Fruit fly (Drosophila melanogaster) whole organism, prepupa: Measurements from ENCODE around the gene CG31126.
A peak's percentile ranks its signal among the peaks of the same experiment; 100 is the strongest.

ENCODE experiments used
- CG11762 ChIP-seq: fragments of 200-800 bp; sonication (Bioruptor generic); optimal IDR thresholded peaks from 3 replicates; lab custom pipeline; 2016; ENCODE audit warnings: missing biosample characterization, missing genetic modification characterization; ENCODE audit not compliant: insufficient read depth
- Eip78C ChIP-seq: fragments of 200-800 bp; sonication (Bioruptor generic); peaks from one replicate; lab custom pipeline; 2016; ENCODE audit warnings: missing biosample characterization, missing genetic modification characterization
- Ets21C ChIP-seq: fragments of 200-800 bp; sonication (Bioruptor generic); optimal IDR thresholded peaks from 3 replicates; lab custom pipeline; 2016; ENCODE audit warnings: missing biosample characterization, missing genetic modification characterization
- OdsH ChIP-seq: fragments of 200-800 bp; sonication (Bioruptor generic); optimal IDR thresholded peaks from 3 replicates; lab custom pipeline; 2016; ENCODE audit warnings: missing biosample characterization, missing genetic modification characterization
- cyc ChIP-seq: fragments of 200-800 bp; sonication (Bioruptor generic); optimal IDR thresholded peaks from 3 replicates; lab custom pipeline; 2016; ENCODE audit warnings: missing biosample characterization, missing genetic modification characterization

- TF ChIP-seq cyc (GFP tag; lab: Kevin White, UChicago) (peak; percentile 33), CG11762 (GFP tag; lab: Kevin White, UChicago) (no peak), Ets21C (GFP tag; lab: Kevin White, UChicago) (no peak), Eip78C (GFP tag; lab: Kevin White, UChicago) (no peak), OdsH (GFP tag; lab: Kevin White, UChicago) (no peak)
These were observed 4.6 kb upstream of the CG31126 start, which contains the start of the genes CG31125 and CG6695 for dm6 chr3R:24654770-24655322.
